Fruit fly (Drosophila melanogaster) whole organism, prepupa: ENCODE results near the gene Cul5.
A peak's percentile ranks its signal among the peaks of the same experiment; 100 is the strongest.

Experiments used
- Blimp-1 ChIP-seq: fragments of 200-800 bp; sonication (Bioruptor generic); optimal IDR thresholded peaks from 3 replicates; lab custom pipeline; 2017; ENCODE audit warnings: missing biosample characterization, missing genetic modification characterization, mild to moderate bottlenecking, moderate library complexity, missing genetic modification reagents
- CG10669 ChIP-seq: fragments of 200-800 bp; sonication (Bioruptor generic); optimal IDR thresholded peaks from 3 replicates; lab custom pipeline; 2018; ENCODE audit warnings: missing biosample characterization, mild to moderate bottlenecking, missing genetic modification characterization, moderate library complexity
- CG11762 ChIP-seq: fragments of 200-800 bp; sonication (Bioruptor generic); optimal IDR thresholded peaks from 3 replicates; lab custom pipeline; 2016; ENCODE audit warnings: missing biosample characterization, missing genetic modification characterization; ENCODE audit not compliant: insufficient read depth
- CG1621 ChIP-seq: fragments of 200-800 bp; sonication (Bioruptor generic); optimal IDR thresholded peaks from 3 replicates; lab custom pipeline; 2018; ENCODE audit warnings: missing biosample characterization, mild to moderate bottlenecking, missing genetic modification characterization
- CG16779 ChIP-seq: fragments of 200-800 bp; sonication (Bioruptor generic); optimal IDR thresholded peaks from 3 replicates; lab custom pipeline; 2017; ENCODE audit warnings: missing biosample characterization, mild to moderate bottlenecking, missing genetic modification characterization
- CG3032 ChIP-seq: fragments of 200-800 bp; optimal IDR thresholded peaks from 2 replicates; lab custom pipeline; 2019; ENCODE audit warnings: missing biosample characterization, mild to moderate bottlenecking, missing genetic modification characterization, moderate library complexity
- CG32006 ChIP-seq: fragments of 200-800 bp; sonication (Bioruptor generic); optimal IDR thresholded peaks from 3 replicates; lab custom pipeline; 2017; ENCODE audit warnings: missing biosample characterization, mild to moderate bottlenecking, missing genetic modification characterization
- CG3919 ChIP-seq: fragments of 200-800 bp; sonication (Bioruptor generic); optimal IDR thresholded peaks from 3 replicates; lab custom pipeline; 2016; ENCODE audit warnings: missing biosample characterization, missing genetic modification characterization
- CG4318 ChIP-seq: fragments of 200-800 bp; sonication (Bioruptor generic); optimal IDR thresholded peaks from 3 replicates; lab custom pipeline; 2017; ENCODE audit warnings: missing biosample characterization, mild to moderate bottlenecking, missing genetic modification characterization
- CG6163 ChIP-seq: fragments of 200-800 bp; sonication (Bioruptor generic); IDR thresholded peaks from 3 replicates; pipeline ENCODE4 v1.3.6; 2022; ENCODE audit warnings: missing biosample characterization, missing genetic modification characterization
- CG6276 ChIP-seq: fragments of 200-800 bp; sonication (Bioruptor generic); optimal IDR thresholded peaks from 2 replicates; lab custom pipeline; 2017; ENCODE audit warnings: missing biosample characterization, mild to moderate bottlenecking, missing genetic modification characterization
- CG6808 ChIP-seq: fragments of 200-800 bp; sonication (Bioruptor generic); optimal IDR thresholded peaks from 3 replicates; lab custom pipeline; 2017; ENCODE audit warnings: missing biosample characterization, missing genetic modification characterization, mild to moderate bottlenecking, moderate library complexity, missing genetic modification reagents
- CG6854 ChIP-seq: fragments of 200-800 bp; sonication (Bioruptor generic); optimal IDR thresholded peaks from 2 replicates; lab custom pipeline; 2017; ENCODE audit warnings: missing biosample characterization, mild to moderate bottlenecking, missing genetic modification characterization
- CG8119 ChIP-seq: fragments of 200-800 bp; sonication (Bioruptor generic); IDR thresholded peaks from 3 replicates; pipeline ENCODE4 v1.3.6; 2022; ENCODE audit warnings: missing biosample characterization, missing genetic modification characterization
- CG8632 ChIP-seq: fragments of 200-800 bp; sonication (Bioruptor generic); optimal IDR thresholded peaks from 3 replicates; lab custom pipeline; 2016; ENCODE audit warnings: missing biosample characterization, missing genetic modification characterization
- CG9139 ChIP-seq: fragments of 200-800 bp; sonication (Bioruptor generic); optimal IDR thresholded peaks from 3 replicates; lab custom pipeline; 2017; ENCODE audit warnings: missing biosample characterization, mild to moderate bottlenecking, missing genetic modification characterization
- Eip75B ChIP-seq: fragments of 200-800 bp; sonication (Bioruptor generic); optimal IDR thresholded peaks from 3 replicates; lab custom pipeline; 2016; ENCODE audit warnings: missing biosample characterization, missing genetic modification characterization
- Eip78C ChIP-seq: fragments of 200-800 bp; sonication (Bioruptor generic); peaks from one replicate; lab custom pipeline; 2016; ENCODE audit warnings: missing biosample characterization, missing genetic modification characterization
- Ets21C ChIP-seq: fragments of 200-800 bp; sonication (Bioruptor generic); optimal IDR thresholded peaks from 3 replicates; lab custom pipeline; 2016; ENCODE audit warnings: missing biosample characterization, missing genetic modification characterization
- Gug ChIP-seq: fragments of 200-800 bp; sonication (Bioruptor generic); IDR thresholded peaks from 2 replicates; pipeline ENCODE4 v1.3.6; 2022; ENCODE audit warnings: missing biosample characterization, missing genetic modification characterization
- Lpt ChIP-seq: fragments of 200-800 bp; sonication (Bioruptor generic); optimal IDR thresholded peaks from 3 replicates; lab custom pipeline; 2016; ENCODE audit warnings: missing biosample characterization, missing genetic modification characterization
- Smox ChIP-seq: fragments of 200-800 bp; sonication (Bioruptor generic); optimal IDR thresholded peaks from 3 replicates; lab custom pipeline; 2016; ENCODE audit warnings: missing biosample characterization, missing genetic modification characterization
- Sox102F ChIP-seq: fragments of 200-800 bp; sonication (Bioruptor generic); optimal IDR thresholded peaks from 2 replicates; lab custom pipeline; 2016; ENCODE audit warnings: missing biosample characterization, mild to moderate bottlenecking, missing genetic modification characterization
- Sox14 ChIP-seq: fragments of 200-800 bp; sonication (Bioruptor generic); optimal IDR thresholded peaks from 3 replicates; lab custom pipeline; 2016; ENCODE audit warnings: missing biosample characterization, missing genetic modification characterization
- achi ChIP-seq: fragments of 200-800 bp; sonication (Bioruptor generic); optimal IDR thresholded peaks from 3 replicates; lab custom pipeline; 2016; ENCODE audit warnings: missing biosample characterization, missing genetic modification characterization
- cyc ChIP-seq: fragments of 200-800 bp; sonication (Bioruptor generic); optimal IDR thresholded peaks from 3 replicates; lab custom pipeline; 2016; ENCODE audit warnings: missing biosample characterization, missing genetic modification characterization
- dsx ChIP-seq: fragments of 200-800 bp; optimal IDR thresholded peaks from 3 replicates; lab custom pipeline; 2019; ENCODE audit warnings: missing biosample characterization, mild to moderate bottlenecking, missing genetic modification characterization, moderate library complexity; ENCODE audit not compliant: poor library complexity, severe bottlenecking
- eg ChIP-seq: fragments of 200-800 bp; sonication (Bioruptor generic); IDR thresholded peaks from 3 replicates; pipeline ENCODE4 v1.3.6; 2022; ENCODE audit warnings: missing biosample characterization, missing genetic modification characterization
- esn ChIP-seq: fragments of 200-800 bp; sonication (Bioruptor generic); optimal IDR thresholded peaks from 2 replicates; lab custom pipeline; 2016; ENCODE audit warnings: missing biosample characterization, mild to moderate bottlenecking, missing genetic modification characterization, moderate library complexity
- fd59A ChIP-seq: fragments of 200-800 bp; sonication (Bioruptor generic); optimal IDR thresholded peaks from 2 replicates; lab custom pipeline; 2017; ENCODE audit warnings: missing biosample characterization, mild to moderate bottlenecking, missing genetic modification characterization, missing genetic modification reagents
- fd85E ChIP-seq: fragments of 200-800 bp; sonication (Bioruptor generic); optimal IDR thresholded peaks from 3 replicates; lab custom pipeline; 2016; ENCODE audit warnings: missing biosample characterization, missing genetic modification characterization
- fkh ChIP-seq: fragments of 200-800 bp; sonication (Bioruptor generic); optimal IDR thresholded peaks from 3 replicates; lab custom pipeline; 2017; ENCODE audit warnings: missing biosample characterization, mild to moderate bottlenecking, missing genetic modification characterization, moderate library complexity
- pdm3 ChIP-seq: fragments of 200-800 bp; sonication (Bioruptor generic); optimal IDR thresholded peaks from 3 replicates; lab custom pipeline; 2016; ENCODE audit warnings: missing biosample characterization, missing genetic modification characterization
- salr ChIP-seq, 2 experiments: fragments of 200-800 bp; sonication (Bioruptor generic); optimal IDR thresholded peaks; 3 replicates each; lab custom pipeline; 2016 to 2018; ENCODE audit warnings: missing biosample characterization in 2 of 2, missing genetic modification characterization in 2 of 2, mild to moderate bottlenecking in 1 of 2
- spab ChIP-seq: fragments of 200-800 bp; sonication (Bioruptor generic); optimal IDR thresholded peaks from 2 replicates; lab custom pipeline; 2017; ENCODE audit warnings: missing biosample characterization, mild to moderate bottlenecking, missing genetic modification characterization, missing genetic modification reagents
- ss ChIP-seq, 2 experiments: fragments of 200-800 bp; sonication (Bioruptor generic); optimal IDR thresholded peaks; 2 replicates in 1 of 2; 3 replicates in 1 of 2; lab custom pipeline; 2017 to 2018; ENCODE audit warnings: mild to moderate bottlenecking in 2 of 2, missing biosample characterization in 2 of 2, missing genetic modification characterization in 2 of 2, moderate library complexity in 1 of 2
- svp ChIP-seq: fragments of 200-800 bp; sonication (Bioruptor generic); peaks from one replicate; lab custom pipeline; 2016; ENCODE audit warnings: missing biosample characterization, missing genetic modification characterization
- topi ChIP-seq: fragments of 200-800 bp; sonication (Bioruptor generic); optimal IDR thresholded peaks from 3 replicates; lab custom pipeline; 2016; ENCODE audit warnings: missing biosample characterization, missing genetic modification characterization
- vri ChIP-seq: fragments of 200-800 bp; sonication (Bioruptor generic); optimal IDR thresholded peaks from 3 replicates; lab custom pipeline; 2016; ENCODE audit warnings: missing biosample characterization, mild to moderate bottlenecking, missing genetic modification characterization

The Cul5 gene

dm6 chr3R:29088938-29089661 is 26.3 kb upstream of the Cul5 start (continued):
- TF ChIP-seq Eip75B (GFP tag; lab: Kevin White, UChicago) (peak; percentile 52), topi (GFP tag; lab: Kevin White, UChicago) (peak; percentile 65), cyc (GFP tag; lab: Kevin White, UChicago) (peak; percentile 62), eg (GFP tag; lab: Robert Waterston, UW) (peak; percentile 57; the same call in 2 of the 3 replicates), Eip78C (peak; percentile 89), fd85E (GFP tag; lab: Kevin White, UChicago) (no peak), Gug (GFP tag; lab: Robert Waterston, UW) (no peak; the same call in 1 of the 2 replicates), svp (peak; percentile 89), achi (GFP tag; lab: Kevin White, UChicago) (peak; percentile 59), Blimp-1 (GFP tag; lab: Kevin White, UChicago) (no peak), Ets21C (GFP tag; lab: Kevin White, UChicago) (peak; percentile 32), salr (GFP tag; optimal IDR thresholded peaks at IDR 0.05; lab: Kevin White, UChicago) (peak in 1 of 2 experiments; percentile 46), CG8632 (GFP tag; lab: Kevin White, UChicago) (peak; percentile 43), CG6854 (no peak), Sox102F (peak; percentile 65), spab (GFP tag; lab: Kevin White, UChicago) (peak; percentile 23), CG11762 (GFP tag; lab: Kevin White, UChicago) (peak; percentile 38), ss (GFP tag; optimal IDR thresholded peaks at IDR 0.05; lab: Kevin White, UChicago) (no peak), dsx (GFP tag; lab: Kevin White, UChicago) (peak; percentile 12), CG3032 (tag; lab: Kevin White, UChicago) (peak; percentile 45), CG10669 (GFP tag; lab: Kevin White, UChicago) (peak; percentile 59), fkh (no peak), CG8119 (GFP tag; lab: Robert Waterston, UW) (peak; percentile 29; the same call in 2 of the 3 replicates), Sox14 (GFP tag; lab: Kevin White, UChicago) (peak; percentile 61), Lpt (GFP tag; lab: Kevin White, UChicago) (peak; percentile 42), fd59A (GFP tag; lab: Kevin White, UChicago) (peak; percentile 27), vri (peak; percentile 29)

DNA sequence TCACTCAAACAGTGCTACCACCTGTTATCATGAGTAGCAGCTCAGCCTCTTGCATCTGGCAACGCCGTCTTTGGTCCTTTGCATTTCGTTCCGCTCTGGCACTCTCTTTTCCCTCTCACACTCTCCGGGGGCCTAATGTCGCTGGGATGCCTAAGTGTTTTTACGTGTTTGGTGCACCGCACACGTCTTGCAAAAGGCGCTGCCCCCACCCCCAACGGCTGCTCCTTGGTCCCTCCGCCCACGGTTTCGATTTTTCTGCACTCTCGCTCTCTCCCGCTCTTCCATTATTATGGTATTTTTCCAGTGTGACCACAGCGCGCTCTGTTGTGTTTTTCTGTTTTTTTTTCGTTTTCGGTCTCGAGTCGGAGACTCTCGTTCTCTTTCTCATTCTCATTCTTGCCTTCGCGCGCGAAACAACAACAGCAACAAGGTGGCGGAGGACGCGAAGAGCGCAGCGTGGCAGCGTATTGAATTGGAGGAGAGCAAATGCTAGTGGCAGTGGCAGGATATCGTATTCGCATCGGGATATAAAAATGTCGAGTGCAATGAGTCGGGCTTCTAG is 25.2 kb upstream of the Cul5 start:
- TF ChIP-seq CG6276 (GFP tag; lab: Kevin White, UChicago) (no peak), CG6854 (peak; percentile 22), CG4318 (GFP tag; lab: Kevin White, UChicago) (no peak), topi (GFP tag; lab: Kevin White, UChicago) (no peak), fkh (no peak), Lpt (GFP tag; lab: Kevin White, UChicago) (peak; percentile 46), esn (GFP tag; lab: Kevin White, UChicago) (no peak), svp (peak; percentile 65), pdm3 (no peak), CG32006 (GFP tag; lab: Kevin White, UChicago) (no peak), fd85E (GFP tag; lab: Kevin White, UChicago) (peak; percentile 8), CG6163 (GFP tag; lab: Robert Waterston, UW) (peak; percentile 77), CG16779 (tag; lab: Kevin White, UChicago) (peak; percentile 10), CG9139 (peak; percentile 19), eg (GFP tag; lab: Robert Waterston, UW) (peak; percentile 39; the same call in 1 of the 3 replicates), CG3919 (GFP tag; lab: Kevin White, UChicago) (peak; percentile 38), CG6808 (peak; percentile 47), Ets21C (GFP tag; lab: Kevin White, UChicago) (no peak), Smox (GFP tag; lab: Kevin White, UChicago) (no peak), CG1621 (tag; lab: Kevin White, UChicago) (peak; percentile 15), Eip78C (peak; percentile 56), ss (GFP tag; optimal IDR thresholded peaks at IDR 0.05; lab: Kevin White, UChicago) (peak; percentile 16 to 63), salr (GFP tag; optimal IDR thresholded peaks at IDR 0.05; lab: Kevin White, UChicago) (no peak)
